Worm (Caenorhabditis elegans): Measurements from ENCODE around the gene E02C12.19.

DNA sequence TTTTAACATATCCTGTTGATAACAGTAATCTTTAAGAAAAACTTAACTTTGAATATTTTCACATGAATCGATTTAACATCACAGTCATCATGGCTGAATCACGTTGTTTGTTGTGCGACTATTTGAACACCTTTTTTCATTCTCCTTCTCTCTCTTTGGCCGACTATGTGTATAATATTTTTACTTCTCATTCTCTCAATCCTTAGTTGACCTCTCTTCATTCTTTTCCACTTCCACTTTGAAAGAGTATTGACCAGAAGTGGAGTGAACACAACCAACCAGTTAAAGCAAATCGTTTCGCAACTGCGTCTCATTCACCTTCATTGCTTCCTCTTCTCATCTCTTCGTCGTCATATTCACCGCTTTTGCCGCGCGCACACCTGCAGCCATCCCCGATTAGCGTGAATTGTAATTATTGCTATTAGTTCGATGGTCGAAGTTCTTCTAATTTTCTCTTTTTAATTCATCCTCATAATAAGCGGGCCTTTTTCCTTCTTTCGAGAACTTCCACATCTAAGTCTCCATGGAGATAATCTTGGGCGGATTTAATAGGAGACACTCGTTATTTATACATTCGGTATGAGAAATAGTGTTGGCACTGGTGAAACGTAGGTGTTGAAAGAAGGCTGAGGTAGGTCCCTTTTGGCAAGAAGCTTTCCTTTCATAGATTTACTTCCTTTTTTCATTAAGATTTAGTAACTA is 18.8 kb upstream of the E02C12.19 start:
- TF ChIP-seq nhr-237 (tag; optimal IDR thresholded peaks at IDR 0.05) (no peak), lin-35 (GFP tag; optimal IDR thresholded peaks at IDR 0.05) (no peak), ama-1 (optimal IDR thresholded peaks at IDR 0.05) (no peak), nhr-11 (tag; optimal IDR thresholded peaks at IDR 0.05) (no peak), nhr-28 (tag; optimal IDR thresholded peaks at IDR 0.05) (no peak)

Data from whole organism, L1 larva.